Worm (Caenorhabditis elegans) whole organism, mixed stage, embryonic: ENCODE measurements around the gene col-95.

ENCODE experiments used
- elt-3 ChIP-seq: fragments of 150-350 bp; optimal IDR thresholded peaks from 2 replicates; lab custom pipeline; 2014; ENCODE audit warnings: missing biosample characterization, missing genetic modification characterization
- lin-32 ChIP-seq: fragments of 200-800 bp; sonication (Bioruptor generic); optimal IDR thresholded peaks from 2 replicates; lab custom pipeline; 2018; ENCODE audit warnings: mild to moderate bottlenecking, missing genetic modification characterization, missing compliant biosample characterization
- mab-5 ChIP-seq: fragments of 150-350 bp; optimal IDR thresholded peaks from 2 replicates; lab custom pipeline; 2014; ENCODE audit warnings: missing biosample characterization, missing genetic modification characterization
- mep-1 ChIP-seq: fragments of 150-350 bp; optimal IDR thresholded peaks from 2 replicates; lab custom pipeline; 2017; ENCODE audit warnings: missing biosample characterization, missing genetic modification reagents, missing genetic modification characterization, inconsistent platforms
- nhr-237 ChIP-seq: fragments of 150-350 bp; optimal IDR thresholded peaks from 2 replicates; lab custom pipeline; 2014; ENCODE audit warnings: missing biosample characterization, missing genetic modification characterization
- nhr-28 ChIP-seq: fragments of 150-350 bp; optimal IDR thresholded peaks from 2 replicates; lab custom pipeline; 2014; ENCODE audit warnings: missing biosample characterization, missing genetic modification characterization
- pha-4 ChIP-seq: fragments of 150-350 bp; optimal IDR thresholded peaks from 2 replicates; lab custom pipeline; 2018; ENCODE audit warnings: missing biosample characterization, missing genetic modification reagents, missing genetic modification characterization
- ztf-11 ChIP-seq: fragments of 150-350 bp; optimal IDR thresholded peaks from 2 replicates; lab custom pipeline; 2014; ENCODE audit warnings: missing biosample characterization, missing genetic modification characterization

- no peak for TF ChIP-seq ztf-11
- no peak for TF ChIP-seq mab-5 (tag; lab: Kevin White, UChicago)
- no peak for TF ChIP-seq nhr-237 (tag; lab: Kevin White, UChicago)
- no peak for TF ChIP-seq mep-1 (tag; lab: Kevin White, UChicago)
- no peak for TF ChIP-seq lin-32 (GFP tag; lab: Kevin White, UChicago)
- no peak for TF ChIP-seq elt-3 (tag; lab: Kevin White, UChicago)
- no peak for TF ChIP-seq nhr-28 (tag; lab: Kevin White, UChicago)
- TF ChIP-seq pha-4 (tag; lab: Kevin White, UChicago) = no peak
Measured at ce11 chrIII:11703006-11703775, 603 bp upstream of the col-95 start.
